Fruit fly (Drosophila melanogaster): ENCODE results near the gene GABA-B-R1.
A peak's percentile ranks its signal among the peaks of the same experiment; 100 is the strongest.

Gene GABA-B-R1

dm6 chr2L:15065663-15066062, 49.5 kb downstream of the GABA-B-R1 start (continued):
- TF ChIP-seq CG8765 (GFP tag; IDR thresholded peaks at IDR 0.05) (no peak), dysf (GFP tag; IDR thresholded peaks at IDR 0.05) (no peak), schlank (tag; optimal IDR thresholded peaks at IDR 0.05) (no peak), zfh2 (GFP tag; optimal IDR thresholded peaks at IDR 0.05) (no peak), CG3847 (GFP tag; IDR thresholded peaks at IDR 0.05) (no peak), CG6254 (GFP tag; optimal IDR thresholded peaks at IDR 0.05) (no peak), CG4360 (GFP tag; IDR thresholded peaks at IDR 0.05) (no peak), HmgZ (tag; optimal IDR thresholded peaks at IDR 0.05) (peak; percentile 56), psq (GFP tag; optimal IDR thresholded peaks at IDR 0.05) (no peak), CG7839 (tag; optimal IDR thresholded peaks at IDR 0.05) (no peak), zen (tag; optimal IDR thresholded peaks at IDR 0.05) (no peak), fu2 (GFP tag; optimal IDR thresholded peaks at IDR 0.05) (no peak), CrebB (tag; optimal IDR thresholded peaks at IDR 0.05) (no peak), CG2889 (GFP tag; IDR thresholded peaks at IDR 0.05) (no peak), CG32767 (GFP tag; IDR thresholded peaks at IDR 0.05) (no peak), Gsc (GFP tag; IDR thresholded peaks at IDR 0.05) (no peak), ase (GFP tag; IDR thresholded peaks at IDR 0.05) (no peak), tll (GFP tag; optimal IDR thresholded peaks at IDR 0.05) (no peak), gt (GFP tag; IDR thresholded peaks at IDR 0.05) (no peak), CG33557 (GFP tag; optimal IDR thresholded peaks at IDR 0.05) (no peak), ems (GFP tag; optimal IDR thresholded peaks at IDR 0.05) (no peak), CG2129 (GFP tag; IDR thresholded peaks at IDR 0.05; ENCODE audit: partially characterized antibody) (no peak), Dbx (GFP tag; IDR thresholded peaks at IDR 0.05) (0 out of 3 replicates have a peak, but pooled peaks have one; percentile 17), Sry-δ (GFP tag; optimal IDR thresholded peaks at IDR 0.05) (no peak), Pdp1 (GFP tag; optimal IDR thresholded peaks at IDR 0.05) (peak in 1 of 2 experiments; percentile 72), org-1 (GFP tag; optimal IDR thresholded peaks at IDR 0.05) (no peak), CG10321 (GFP tag; IDR thresholded peaks at IDR 0.05) (no peak), CG4707 (GFP tag; optimal IDR thresholded peaks at IDR 0.05) (no peak), mld (GFP tag; IDR thresholded peaks at IDR 0.05; ENCODE audit: partially characterized antibody) (no peak), CG12155 (GFP tag; optimal IDR thresholded peaks at IDR 0.05) (no peak), CG11504 (tag; optimal IDR thresholded peaks at IDR 0.05) (no peak), Sox100B (GFP tag; optimal IDR thresholded peaks at IDR 0.05) (no peak), tap (tag; optimal IDR thresholded peaks at IDR 0.05) (no peak), Dfd (GFP tag; optimal IDR thresholded peaks at IDR 0.05) (no peak), H15 (GFP tag; IDR thresholded peaks at IDR 0.05) (no peak), dpn (GFP tag; optimal IDR thresholded peaks at IDR 0.05) (no peak), CG2678 (tag; optimal IDR thresholded peaks at IDR 0.05) (no peak), Chrac-16 (GFP tag; optimal IDR thresholded peaks at IDR 0.05) (no peak), hbn (GFP tag; IDR thresholded peaks at IDR 0.05; ENCODE audit: partially characterized antibody) (no peak), PHDP (tag; optimal IDR thresholded peaks at IDR 0.05) (no peak), chinmo (GFP tag; IDR thresholded peaks at IDR 0.05; ENCODE audit: partially characterized antibody) (no peak), CG14667 (GFP tag; IDR thresholded peaks at IDR 0.05) (no peak), Dref (GFP tag; IDR thresholded peaks at IDR 0.05) (no peak), CG34376 (GFP tag; optimal IDR thresholded peaks at IDR 0.05) (peak; percentile 34), CG10979 (tag; optimal IDR thresholded peaks at IDR 0.05) (no peak), run (tag; optimal IDR thresholded peaks at IDR 0.05) (no peak), seq (GFP tag; IDR thresholded peaks at IDR 0.05) (no peak), mirr (GFP tag; optimal IDR thresholded peaks at IDR 0.05) (peak; percentile 85), Vsx1 (GFP tag; optimal IDR thresholded peaks at IDR 0.05) (peak; percentile 77), crol (GFP tag; IDR thresholded peaks at IDR 0.05) (peak; percentile 95), ftz-f1 (GFP tag; optimal IDR thresholded peaks at IDR 0.05) (peak; percentile 22), tx (GFP tag; optimal IDR thresholded peaks at IDR 0.05) (no peak)
